Fruit fly (Drosophila melanogaster): ENCODE results near the gene Prp31.

DNA sequence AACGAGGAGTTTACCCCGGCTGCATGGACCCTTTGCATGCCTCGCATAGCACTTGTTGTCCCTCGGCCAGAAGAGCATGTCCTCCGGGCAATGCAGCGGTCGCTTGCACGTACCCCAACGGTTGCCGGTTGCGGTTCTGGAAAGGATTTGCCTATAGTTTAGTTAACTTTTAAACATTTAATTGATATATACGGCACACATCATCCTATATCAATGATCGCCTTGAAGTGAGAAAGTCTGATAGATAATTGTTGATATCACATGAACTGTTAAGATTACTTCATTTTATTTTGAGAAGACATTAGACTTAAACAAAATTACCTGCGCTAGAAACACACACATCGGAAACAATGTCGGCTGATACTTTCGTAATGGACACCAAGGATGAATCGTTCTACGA is 37.6 kb upstream of the Prp31 start, which contains the start of gene CG32847:
- no peak for TF ChIP-seq tj (GFP tag; optimal IDR thresholded peaks at IDR 0.05)
- no peak for TF ChIP-seq CG11617 (GFP tag; optimal IDR thresholded peaks at IDR 0.05)
- TF ChIP-seq cic (GFP tag; optimal IDR thresholded peaks at IDR 0.05), result no peak
- TF ChIP-seq cnc (optimal IDR thresholded peaks at IDR 0.05), result no peak
- no peak for TF ChIP-seq ovo (GFP tag; optimal IDR thresholded peaks at IDR 0.05)
- TF ChIP-seq CG5204 (GFP tag; optimal IDR thresholded peaks at IDR 0.05), result no peak
- no peak for TF ChIP-seq bab1 (GFP tag; optimal IDR thresholded peaks at IDR 0.05)
- no peak for TF ChIP-seq CG14711 (tag; optimal IDR thresholded peaks at IDR 0.05)
- TF ChIP-seq CG1620 (GFP tag; optimal IDR thresholded peaks at IDR 0.05), result no peak
- no peak for TF ChIP-seq Crg-1 (GFP tag; optimal IDR thresholded peaks at IDR 0.05)
- no peak for TF ChIP-seq pad (GFP tag; optimal IDR thresholded peaks at IDR 0.05)
